Fruit fly (Drosophila melanogaster) whole organism, embryonic: ENCODE measurements around the gene Srr.

Experiments used
- Asciz ChIP-seq: fragments of 200-800 bp; sonication (Bioruptor generic); optimal IDR thresholded peaks from 2 replicates; lab custom pipeline; 2017; ENCODE audit warnings: missing biosample characterization, mild to moderate bottlenecking, missing genetic modification characterization, missing genetic modification reagents
- CG10654 ChIP-seq: fragments of 200-800 bp; sonication (Bioruptor generic); optimal IDR thresholded peaks from 2 replicates; lab custom pipeline; 2016; ENCODE audit warnings: missing biosample characterization, missing genetic modification characterization
- CG11085 ChIP-seq: fragments of 200-800 bp; sonication (Bioruptor generic); IDR thresholded peaks from 2 replicates; pipeline ENCODE4 v1.3.6; 2022; ENCODE audit warnings: missing biosample characterization, missing genetic modification characterization
- CG12391 ChIP-seq: fragments of 200-800 bp; sonication (Bioruptor generic); optimal IDR thresholded peaks from 3 replicates; lab custom pipeline; 2018; ENCODE audit warnings: missing biosample characterization, mild to moderate bottlenecking, missing genetic modification characterization, moderate library complexity
- CG12769 ChIP-seq: fragments of 200-800 bp; sonication (Bioruptor generic); optimal IDR thresholded peaks from 2 replicates; lab custom pipeline; 2019; ENCODE audit warnings: missing biosample characterization, mild to moderate bottlenecking, missing genetic modification characterization, moderate library complexity
- CG14014 ChIP-seq: fragments of 200-800 bp; sonication (Bioruptor generic); IDR thresholded peaks from 2 replicates; pipeline ENCODE4 v1.3.6; 2022; ENCODE audit warnings: missing biosample characterization, missing genetic modification characterization
- CG16779 ChIP-seq: fragments of 200-800 bp; sonication (Bioruptor generic); IDR thresholded peaks from 2 replicates; pipeline ENCODE4 v1.3.6; 2022; ENCODE audit warnings: missing biosample characterization, missing genetic modification characterization
- CG17385 ChIP-seq: fragments of 200-800 bp; sonication (Bioruptor generic); optimal IDR thresholded peaks from 3 replicates; lab custom pipeline; 2018; ENCODE audit warnings: missing biosample characterization, mild to moderate bottlenecking, missing genetic modification characterization
- CG2202 ChIP-seq: fragments of 200-800 bp; sonication (Bioruptor generic); optimal IDR thresholded peaks from 2 replicates; lab custom pipeline; 2018; ENCODE audit warnings: missing biosample characterization, mild to moderate bottlenecking, missing genetic modification characterization
- CG2712 ChIP-seq: fragments of 200-800 bp; optimal IDR thresholded peaks from 3 replicates; lab custom pipeline; 2019; ENCODE audit warnings: missing biosample characterization, mild to moderate bottlenecking, missing genetic modification characterization, moderate library complexity
- CG4282 ChIP-seq: fragments of 200-800 bp; sonication (Bioruptor generic); optimal IDR thresholded peaks from 2 replicates; lab custom pipeline; 2016; ENCODE audit warnings: missing biosample characterization, missing genetic modification characterization
- CG4360 ChIP-seq: fragments of 200-800 bp; sonication (Bioruptor generic); IDR thresholded peaks from 2 replicates; pipeline ENCODE4 v1.3.6; 2022; ENCODE audit warnings: missing biosample characterization, missing genetic modification characterization
- CG4424 ChIP-seq: fragments of 200-800 bp; sonication (Bioruptor generic); optimal IDR thresholded peaks from 3 replicates; lab custom pipeline; 2016; ENCODE audit warnings: missing biosample characterization, missing genetic modification characterization
- CG4617 ChIP-seq: fragments of 200-800 bp; sonication (Bioruptor generic); optimal IDR thresholded peaks from 3 replicates; lab custom pipeline; 2016; ENCODE audit warnings: missing biosample characterization, missing genetic modification characterization, borderline replicate concordance
- CG9437 ChIP-seq: fragments of 200-800 bp; sonication (Bioruptor generic); optimal IDR thresholded peaks from 2 replicates; lab custom pipeline; 2018; ENCODE audit warnings: missing biosample characterization, mild to moderate bottlenecking, missing genetic modification characterization
- CG9876 ChIP-seq: fragments of 200-800 bp; sonication (Bioruptor generic); optimal IDR thresholded peaks from 2 replicates; lab custom pipeline; 2016; ENCODE audit warnings: missing biosample characterization, missing genetic modification characterization
- CTCF ChIP-seq: fragments of 200-800 bp; sonication (Bioruptor generic); optimal IDR thresholded peaks from 2 replicates; lab custom pipeline; 2017; ENCODE audit warnings: missing biosample characterization, mild to moderate bottlenecking, missing genetic modification characterization, moderate library complexity
- Dad ChIP-seq: fragments of 200-800 bp; sonication (Bioruptor generic); optimal IDR thresholded peaks from 3 replicates; lab custom pipeline; 2016; ENCODE audit warnings: missing biosample characterization, missing genetic modification characterization
- Dek ChIP-seq: fragments of 200-800 bp; sonication (Bioruptor generic); optimal IDR thresholded peaks from 3 replicates; lab custom pipeline; 2019; ENCODE audit warnings: missing biosample characterization, mild to moderate bottlenecking, missing genetic modification characterization, moderate library complexity
- Dp ChIP-seq: fragments of 200-800 bp; sonication (Bioruptor generic); optimal IDR thresholded peaks from 2 replicates; lab custom pipeline; 2018; ENCODE audit warnings: missing biosample characterization, mild to moderate bottlenecking, missing genetic modification characterization, moderate library complexity
- Gug ChIP-seq: fragments of 200-800 bp; sonication (Bioruptor generic); IDR thresholded peaks from 4 replicates; pipeline ENCODE4 v1.3.6; 2022; ENCODE audit warnings: missing biosample characterization, missing genetic modification characterization
- HLH54F ChIP-seq: fragments of 200-800 bp; sonication (Bioruptor generic); optimal IDR thresholded peaks from 3 replicates; lab custom pipeline; 2016; ENCODE audit warnings: missing biosample characterization, missing genetic modification characterization
- Hmr ChIP-seq: fragments of 200-800 bp; sonication (Bioruptor generic); optimal IDR thresholded peaks from 3 replicates; lab custom pipeline; 2017; ENCODE audit warnings: mild to moderate bottlenecking, missing biosample characterization, missing genetic modification reagents, missing genetic modification characterization
- Hsf ChIP-seq: fragments of 200-800 bp; sonication (Bioruptor generic); optimal IDR thresholded peaks from 3 replicates; lab custom pipeline; 2016; ENCODE audit warnings: missing biosample characterization, missing genetic modification characterization
- Meics ChIP-seq: fragments of 200-800 bp; sonication (Bioruptor generic); optimal IDR thresholded peaks from 2 replicates; lab custom pipeline; 2017; ENCODE audit warnings: missing biosample characterization, mild to moderate bottlenecking, missing genetic modification characterization
- PHDP ChIP-seq: fragments of 200-800 bp; sonication (Bioruptor generic); optimal IDR thresholded peaks from 3 replicates; lab custom pipeline; 2018; ENCODE audit warnings: missing biosample characterization, mild to moderate bottlenecking, missing genetic modification characterization, moderate library complexity
- Sox100B ChIP-seq: fragments of 200-800 bp; sonication (Bioruptor generic); optimal IDR thresholded peaks from 3 replicates; lab custom pipeline; 2018; ENCODE audit warnings: missing biosample characterization, mild to moderate bottlenecking, missing genetic modification characterization
- YL-1 ChIP-seq: fragments of 200-800 bp; sonication (Bioruptor generic); optimal IDR thresholded peaks from 3 replicates; lab custom pipeline; 2017; ENCODE audit warnings: missing biosample characterization, mild to moderate bottlenecking, missing genetic modification characterization
- cad ChIP-seq: fragments of >200 bp; optimal IDR thresholded peaks from 2 replicates; lab custom pipeline; 2017; ENCODE audit warnings: missing biosample characterization, missing genetic modification characterization
- chinmo ChIP-seq: fragments of 200-800 bp; sonication (Bioruptor generic); IDR thresholded peaks from 4 replicates; pipeline ENCODE4 v1.3.6; 2022; ENCODE audit warnings: missing biosample characterization, missing genetic modification characterization; ENCODE audit not compliant: partially characterized antibody
- dm ChIP-seq: fragments of 200-800 bp; sonication (Bioruptor generic); optimal IDR thresholded peaks from 3 replicates; lab custom pipeline; 2016; ENCODE audit warnings: missing biosample characterization, missing genetic modification characterization
- hb ChIP-seq: fragments of 200-800 bp; sonication (Bioruptor generic); IDR thresholded peaks from 3 replicates; pipeline ENCODE4 v1.3.6; 2022; ENCODE audit warnings: missing biosample characterization, missing genetic modification characterization; ENCODE audit not compliant: partially characterized antibody
- jumu ChIP-seq: fragments of 200-800 bp; sonication (Bioruptor generic); optimal IDR thresholded peaks from 3 replicates; lab custom pipeline; 2016; ENCODE audit warnings: missing biosample characterization, missing genetic modification characterization
- lilli ChIP-seq: fragments of 200-800 bp; sonication (Bioruptor generic); optimal IDR thresholded peaks from 3 replicates; lab custom pipeline; 2016; ENCODE audit warnings: missing biosample characterization, missing genetic modification characterization
- lmd ChIP-seq: fragments of 200-800 bp; sonication (Bioruptor generic); IDR thresholded peaks from 2 replicates; pipeline ENCODE4 v1.3.6; 2022; ENCODE audit warnings: missing biosample characterization, missing genetic modification characterization
- lola ChIP-seq, 3 experiments: fragments of >200 bp in 2 of 3; fragments of 200-800 bp in 1 of 3; sonication (Bioruptor generic) in 1 of 3; optimal IDR thresholded peaks; 2 replicates each; lab custom pipeline; 2017 to 2019; ENCODE audit warnings: missing biosample characterization in 3 of 3, missing genetic modification characterization in 3 of 3, mild to moderate bottlenecking in 1 of 3, moderate library complexity in 1 of 3
- mirr ChIP-seq: fragments of 200-800 bp; sonication (Bioruptor generic); optimal IDR thresholded peaks from 3 replicates; lab custom pipeline; 2018; ENCODE audit warnings: missing biosample characterization, mild to moderate bottlenecking, missing genetic modification characterization
- mld ChIP-seq: fragments of 200-800 bp; sonication (Bioruptor generic); IDR thresholded peaks from 3 replicates; pipeline ENCODE4 v1.3.6; 2022; ENCODE audit warnings: missing biosample characterization, missing genetic modification characterization; ENCODE audit not compliant: partially characterized antibody
- oc ChIP-seq: fragments of 200-800 bp; sonication (Bioruptor generic); optimal IDR thresholded peaks from 2 replicates; lab custom pipeline; 2018; ENCODE audit warnings: missing biosample characterization, mild to moderate bottlenecking, missing genetic modification characterization, moderate library complexity
- p53 ChIP-seq: fragments of 200-800 bp; sonication (Bioruptor generic); optimal IDR thresholded peaks from 2 replicates; lab custom pipeline; 2016; ENCODE audit warnings: missing biosample characterization, missing genetic modification characterization
- pum ChIP-seq: fragments of 200-800 bp; sonication (Bioruptor generic); optimal IDR thresholded peaks from 2 replicates; lab custom pipeline; 2016; ENCODE audit warnings: missing biosample characterization, missing genetic modification characterization
- ranshi ChIP-seq: fragments of 200-800 bp; sonication (Bioruptor generic); IDR thresholded peaks from 2 replicates; pipeline ENCODE4 v1.3.6; 2022; ENCODE audit warnings: missing biosample characterization, missing genetic modification characterization
- slp2 ChIP-seq: fragments of 200-800 bp; sonication (Bioruptor generic); optimal IDR thresholded peaks from 2 replicates; lab custom pipeline; 2016; ENCODE audit warnings: missing biosample characterization, missing genetic modification characterization
- tio ChIP-seq: fragments of 200-800 bp; sonication (Bioruptor generic); optimal IDR thresholded peaks from 2 replicates; lab custom pipeline; 2017; ENCODE audit warnings: missing biosample characterization, missing genetic modification characterization, inconsistent platforms
- tna ChIP-seq: fragments of 200-800 bp; sonication (Bioruptor generic); IDR thresholded peaks from 2 replicates; pipeline ENCODE4 v1.3.6; 2022; ENCODE audit warnings: missing biosample characterization, missing genetic modification characterization; ENCODE audit not compliant: partially characterized antibody
- toy ChIP-seq: fragments of 200-800 bp; sonication (Bioruptor generic); IDR thresholded peaks from 2 replicates; pipeline ENCODE4 v1.3.6; 2022; ENCODE audit warnings: missing biosample characterization, missing genetic modification characterization
- trh ChIP-seq: fragments of 200-800 bp; sonication (Bioruptor generic); optimal IDR thresholded peaks from 2 replicates; lab custom pipeline; 2016; ENCODE audit warnings: missing biosample characterization, missing genetic modification characterization
- tx ChIP-seq: fragments of 200-800 bp; sonication (Bioruptor generic); optimal IDR thresholded peaks from 2 replicates; lab custom pipeline; 2016; ENCODE audit warnings: missing biosample characterization, missing genetic modification characterization
- zen ChIP-seq: fragments of 200-800 bp; sonication (Bioruptor generic); optimal IDR thresholded peaks from 3 replicates; lab custom pipeline; 2018; ENCODE audit warnings: missing biosample characterization, mild to moderate bottlenecking, missing genetic modification characterization, moderate library complexity

The Srr gene

DNA sequence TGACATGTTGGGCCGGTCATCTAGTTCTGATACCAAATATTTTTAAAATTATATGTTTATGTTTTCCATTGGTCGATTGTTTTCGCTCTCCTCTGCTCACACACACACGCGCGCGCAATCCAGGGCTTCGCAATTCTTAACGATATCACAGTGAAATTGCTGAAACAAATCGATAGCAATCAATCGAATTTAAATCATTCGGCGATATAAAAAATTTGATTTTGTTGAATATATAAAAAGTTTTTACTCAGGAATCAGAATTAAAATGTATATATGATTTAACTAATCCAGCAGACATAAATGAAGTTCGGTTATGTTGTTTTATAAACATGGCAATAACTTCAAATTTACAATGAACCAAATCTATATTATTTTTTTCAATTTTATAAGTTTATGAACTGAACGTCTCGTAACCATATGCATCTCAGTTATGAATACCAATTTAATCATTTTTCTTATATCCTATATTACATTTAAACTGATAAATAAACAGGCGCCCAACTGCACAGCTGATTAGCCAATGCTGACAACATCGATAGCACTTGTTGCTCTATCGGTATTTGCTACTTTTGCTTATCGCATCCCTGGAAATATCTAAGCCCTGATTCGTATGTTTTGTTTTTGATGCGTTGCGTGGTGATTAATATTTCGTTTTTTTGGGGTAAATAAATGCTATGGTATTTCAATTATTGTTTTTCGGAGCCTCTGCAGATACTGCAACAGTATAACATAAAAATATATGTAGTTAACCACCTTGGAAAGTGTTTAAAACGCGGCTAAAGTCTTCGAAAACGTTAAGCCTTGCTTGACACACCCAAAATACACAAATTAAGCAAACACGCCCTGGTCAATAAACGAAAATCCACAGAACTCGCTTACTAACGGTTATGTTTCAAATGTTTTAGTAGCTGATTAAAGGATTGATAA, 30.3 kb upstream of the Srr start, which contains the start of the genes Aduk and pasi2 (continued):
- peak; percentile 33 for TF ChIP-seq oc (tag; lab: Kevin White, UChicago)
- no peak for TF ChIP-seq cad (GFP tag; lab: Kevin White, UChicago)
- no peak for TF ChIP-seq CG16779 (GFP tag; lab: Robert Waterston, UW)
- TF ChIP-seq p53 (GFP tag; lab: Kevin White, UChicago) = no peak
- no peak for TF ChIP-seq CG9876
- no peak for TF ChIP-seq CG17385
- TF ChIP-seq CG4282 (GFP tag; lab: Kevin White, UChicago) = no peak
- 0 out of 4 replicates have a peak, but pooled peaks have one; percentile 70 for TF ChIP-seq chinmo (GFP tag; lab: Robert Waterston, UW)
- no peak for TF ChIP-seq trh (GFP tag; lab: Kevin White, UChicago)
- peak; percentile 19 for TF ChIP-seq CG12391
- 0 out of 3 replicates have a peak, but pooled peaks have one; percentile 21 for TF ChIP-seq hb (GFP tag; lab: Robert Waterston, UW)
- TF ChIP-seq Meics = peak; percentile 16
- peak; percentile 43 for TF ChIP-seq Dek (tag; lab: Kevin White, UChicago)
- TF ChIP-seq tio (GFP tag; lab: Kevin White, UChicago) = no peak
- TF ChIP-seq HLH54F (GFP tag; lab: Kevin White, UChicago) = peak; percentile 25
- TF ChIP-seq CG11085 (GFP tag; lab: Robert Waterston, UW) = no peak
- TF ChIP-seq CG10654 = no peak
- no peak for TF ChIP-seq Hmr
- peak; percentile 49 for TF ChIP-seq tna (GFP tag; lab: Robert Waterston, UW)
- peak; percentile 41 for TF ChIP-seq CG4617
- TF ChIP-seq dm (GFP tag; lab: Kevin White, UChicago) = no peak
- TF ChIP-seq Asciz = peak; percentile 13
- TF ChIP-seq zen (tag; lab: Kevin White, UChicago) = no peak
- TF ChIP-seq pum = no peak
- TF ChIP-seq YL-1 (GFP tag; lab: Kevin White, UChicago) = peak; percentile 84
- peak; percentile 30 for TF ChIP-seq CTCF (GFP tag; lab: Kevin White, UChicago)
- TF ChIP-seq CG2202 = no peak
- peak; percentile 71 for TF ChIP-seq mld (GFP tag; lab: Robert Waterston, UW)
- no peak for TF ChIP-seq PHDP (tag; lab: Kevin White, UChicago)
- peak; percentile 3 for TF ChIP-seq lilli (GFP tag; lab: Kevin White, UChicago)
- TF ChIP-seq CG9437 (GFP tag; lab: Kevin White, UChicago) = peak; percentile 45
- TF ChIP-seq Hsf (GFP tag; lab: Kevin White, UChicago) = no peak
- TF ChIP-seq CG12769 (tag; lab: Kevin White, UChicago) = no peak
- no peak for TF ChIP-seq toy (GFP tag; lab: Robert Waterston, UW)
- no peak for TF ChIP-seq lmd (GFP tag; lab: Robert Waterston, UW)
- TF ChIP-seq Dp = peak; percentile 92
- no peak for TF ChIP-seq Sox100B (GFP tag; lab: Kevin White, UChicago)
- TF ChIP-seq mirr (GFP tag; lab: Kevin White, UChicago) = no peak
- peak; percentile 35; the same call in 1 of the 2 replicates for TF ChIP-seq CG14014 (GFP tag; lab: Robert Waterston, UW)
- no peak for TF ChIP-seq ranshi (GFP tag; lab: Robert Waterston, UW)
- TF ChIP-seq CG2712 = peak; percentile 10
- TF ChIP-seq Dad (GFP tag; lab: Kevin White, UChicago) = no peak
- TF ChIP-seq lola (GFP tag; optimal IDR thresholded peaks at IDR 0.05; lab: Kevin White, UChicago) = no peak
- no peak for TF ChIP-seq tx (GFP tag; lab: Kevin White, UChicago)
- TF ChIP-seq CG4360 (GFP tag; lab: Robert Waterston, UW) = no peak
- no peak for TF ChIP-seq jumu (GFP tag; lab: Kevin White, UChicago)
- no peak for TF ChIP-seq Gug (GFP tag; lab: Robert Waterston, UW)
- no peak for TF ChIP-seq CG4424 (GFP tag; lab: Kevin White, UChicago)
- no peak for TF ChIP-seq slp2 (GFP tag; lab: Kevin White, UChicago)
